Worm (Caenorhabditis elegans): ENCODE measurements around the gene C41H7.2.
A peak's percentile ranks its signal among the peaks of the same experiment; 100 is the strongest.

The C41H7.2 gene

ce11 chrII:3055531-3055930 is 40.9 kb downstream of the C41H7.2 start:
- TF ChIP-seq skn-1 (tag; optimal IDR thresholded peaks at IDR 0.05) (peak; percentile 17), elt-3 (tag; optimal IDR thresholded peaks at IDR 0.05) (no peak), rnt-1 (tag; optimal IDR thresholded peaks at IDR 0.05) (peak; percentile 24), nhr-71 (tag; optimal IDR thresholded peaks at IDR 0.05) (no peak), fkh-8 (tag; optimal IDR thresholded peaks at IDR 0.05) (no peak), ceh-63 (GFP tag; optimal IDR thresholded peaks at IDR 0.05) (no peak), lin-35 (GFP tag; optimal IDR thresholded peaks at IDR 0.05) (peak; percentile 20 to 22), fos-1 (tag; optimal IDR thresholded peaks at IDR 0.05) (no peak), nhr-12 (tag; optimal IDR thresholded peaks at IDR 0.05) (no peak), lin-14 (GFP tag; optimal IDR thresholded peaks at IDR 0.05) (peak; percentile 73), ceh-82 (tag; optimal IDR thresholded peaks at IDR 0.05) (peak in 1 of 3 experiments; percentile 49), dpl-1 (GFP tag; optimal IDR thresholded peaks at IDR 0.05) (peak in 1 of 3 experiments; percentile 9), nhr-47 (tag; optimal IDR thresholded peaks at IDR 0.05) (peak; percentile 27), snpc-4 (tag; optimal IDR thresholded peaks at IDR 0.05) (no peak), zag-1 (tag; optimal IDR thresholded peaks at IDR 0.05) (no peak), dsc-1 (tag; optimal IDR thresholded peaks at IDR 0.05) (peak; percentile 9), mep-1 (tag; optimal IDR thresholded peaks at IDR 0.05) (peak; percentile 33), mef-2 (tag; optimal IDR thresholded peaks at IDR 0.05) (no peak), C04F5.9 (tag; optimal IDR thresholded peaks at IDR 0.05) (no peak), snu-23 (GFP tag; optimal IDR thresholded peaks at IDR 0.05) (peak; percentile 20), mdl-1 (tag; optimal IDR thresholded peaks at IDR 0.05) (no peak), isw-1 (GFP tag; IDR thresholded peaks at IDR 0.05) (no peak), nhr-90 (tag; optimal IDR thresholded peaks at IDR 0.05; ENCODE audit: poor library complexity) (no peak), irx-1 (tag; optimal IDR thresholded peaks at IDR 0.05) (no peak), ama-1 (optimal IDR thresholded peaks at IDR 0.05) (no peak), pax-3 (tag; optimal IDR thresholded peaks at IDR 0.05) (no peak), lsy-2 (tag; optimal IDR thresholded peaks at IDR 0.05) (no peak), ceh-90 (tag; optimal IDR thresholded peaks at IDR 0.05) (no peak), nhr-84 (tag; optimal IDR thresholded peaks at IDR 0.05) (no peak)

ce11 chrII:3056266-3056872 is 41.8 kb downstream of the C41H7.2 start, which contains the start of gene lin-8:
Gene lin-8, plus strand, starts transcription at chrII:3056822.
- TF ChIP-seq ces-1 (GFP tag; optimal IDR thresholded peaks at IDR 0.05) (no peak), nhr-84 (tag; optimal IDR thresholded peaks at IDR 0.05) (no peak), sptf-1 (tag; optimal IDR thresholded peaks at IDR 0.05) (no peak), nhr-237 (tag; optimal IDR thresholded peaks at IDR 0.05) (no peak), C16A3.4 (tag; optimal IDR thresholded peaks at IDR 0.05) (no peak), mef-2 (tag; optimal IDR thresholded peaks at IDR 0.05) (no peak), nhr-85 (tag) (no peak), skn-1 (tag; optimal IDR thresholded peaks at IDR 0.05) (no peak), irx-1 (tag; optimal IDR thresholded peaks at IDR 0.05) (no peak)

ce11 chrII:3060782-3061181 is 46.2 kb downstream of the C41H7.2 start, which contains the start of gene Y25C1A.6:
Gene Y25C1A.6, plus strand, starts transcription at chrII:3061082.
- no peak for TF ChIP-seq pqm-1 (tag; optimal IDR thresholded peaks at IDR 0.05)
- TF ChIP-seq lin-14 (GFP tag; optimal IDR thresholded peaks at IDR 0.05), result no peak
- no peak for TF ChIP-seq elt-2 (tag; optimal IDR thresholded peaks at IDR 0.05)
- no peak for TF ChIP-seq nhr-71 (tag; optimal IDR thresholded peaks at IDR 0.05)
- TF ChIP-seq egl-27 (tag; optimal IDR thresholded peaks at IDR 0.05), result no peak
- TF ChIP-seq ceh-82 (tag; optimal IDR thresholded peaks at IDR 0.05), result no peak
- TF ChIP-seq nhr-85 (tag), result no peak
- no peak for TF ChIP-seq vab-15 (tag; optimal IDR thresholded peaks at IDR 0.05)
- no peak for TF ChIP-seq isw-1 (GFP tag; IDR thresholded peaks at IDR 0.05)
- no peak for TF ChIP-seq lsy-2 (tag; optimal IDR thresholded peaks at IDR 0.05)
- TF ChIP-seq zag-1 (tag; optimal IDR thresholded peaks at IDR 0.05), result no peak
- TF ChIP-seq skn-1 (tag; optimal IDR thresholded peaks at IDR 0.05), result no peak
- no peak for TF ChIP-seq snu-23 (GFP tag; optimal IDR thresholded peaks at IDR 0.05)
- no peak for TF ChIP-seq xbp-1 (tag; optimal IDR thresholded peaks at IDR 0.05)
- TF ChIP-seq irx-1 (tag; optimal IDR thresholded peaks at IDR 0.05), result no peak
- no peak for TF ChIP-seq Y116A8C.19 (tag; optimal IDR thresholded peaks at IDR 0.05; ENCODE audit: borderline replicate concordance)

All from whole organism, L1 larva.